Worm (Caenorhabditis elegans) whole organism, early embryonic: ENCODE data around the gene F10C2.5.

Experiments
- B0310.2 ChIP-seq: sonication (generic microtip); optimal IDR thresholded peaks from 2 replicates; lab custom pipeline; 2016; ENCODE audit warnings: mild to moderate bottlenecking, missing genetic modification characterization, missing compliant biosample characterization
- F13C5.2 ChIP-seq: sonication (generic microtip); optimal IDR thresholded peaks from 2 replicates; lab custom pipeline; 2017; ENCODE audit warnings: mild to moderate bottlenecking, missing genetic modification characterization, inconsistent platforms, missing compliant biosample characterization
- aly-1 ChIP-seq: sonication (generic microtip); optimal IDR thresholded peaks from 2 replicates; lab custom pipeline; 2016; ENCODE audit warnings: missing genetic modification characterization, missing compliant biosample characterization
- ama-1 ChIP-seq: fragments of 150-350 bp; optimal IDR thresholded peaks from 2 replicates; lab custom pipeline; 2014
- ceh-13 ChIP-seq: fragments of 200-800 bp; sonication (Bioruptor generic); optimal IDR thresholded peaks from 2 replicates; lab custom pipeline; 2018; ENCODE audit warnings: mild to moderate bottlenecking, missing genetic modification characterization, missing compliant biosample characterization
- ceh-36 ChIP-seq: sonication (generic microtip); optimal IDR thresholded peaks from 2 replicates; lab custom pipeline; 2016; ENCODE audit warnings: missing genetic modification characterization, inconsistent platforms, missing compliant biosample characterization
- ets-7 ChIP-seq: sonication (generic microtip); optimal IDR thresholded peaks from 2 replicates; lab custom pipeline; 2016; ENCODE audit warnings: missing genotype, missing genetic modification characterization, missing compliant biosample characterization
- flt-1 ChIP-seq: fragments of 200-800 bp; sonication (Bioruptor generic); IDR thresholded peaks from 2 replicates; pipeline ENCODE4 v1.3.6; 2022; ENCODE audit warnings: missing genetic modification characterization, missing compliant biosample characterization
- hmbx-1 ChIP-seq: sonication (generic microtip); optimal IDR thresholded peaks from 2 replicates; lab custom pipeline; 2016; ENCODE audit warnings: mild to moderate bottlenecking, missing genetic modification characterization, missing compliant biosample characterization
- hmg-4 ChIP-seq: fragments of 200-800 bp; sonication (Bioruptor generic); optimal IDR thresholded peaks from 2 replicates; lab custom pipeline; 2018; ENCODE audit warnings: mild to moderate bottlenecking, missing genetic modification characterization, missing compliant biosample characterization
- hnd-1 ChIP-seq: sonication (generic microtip); optimal IDR thresholded peaks from 2 replicates; lab custom pipeline; 2016; ENCODE audit warnings: missing genetic modification characterization, missing compliant biosample characterization
- pes-1 ChIP-seq: fragments of 200-800 bp; sonication (Bioruptor generic); IDR thresholded peaks from 2 replicates; pipeline ENCODE4 v1.3.6; 2022; ENCODE audit warnings: missing genetic modification reagents, missing genetic modification characterization, missing compliant biosample characterization
- scrt-1 ChIP-seq: fragments of 200-800 bp; sonication (Bioruptor generic); IDR thresholded peaks from 2 replicates; pipeline ENCODE4 v1.3.6; 2022; ENCODE audit warnings: missing genetic modification characterization, missing compliant biosample characterization
- sea-1 ChIP-seq: fragments of 200-800 bp; sonication (Bioruptor generic); conservative IDR thresholded peaks from 2 replicates; pipeline ENCODE4 v1.3.6; 2022; ENCODE audit warnings: missing genetic modification characterization, missing compliant biosample characterization
- tbx-11 ChIP-seq: fragments of 200-800 bp; sonication (Bioruptor generic); IDR thresholded peaks from 2 replicates; pipeline ENCODE4 v1.3.6; 2022; ENCODE audit warnings: missing genetic modification characterization, missing compliant biosample characterization
- tbx-37 ChIP-seq: fragments of 200-800 bp; sonication (Bioruptor generic); conservative IDR thresholded peaks from 2 replicates; pipeline ENCODE4 v1.3.6; 2022; ENCODE audit warnings: missing genetic modification reagents, missing genetic modification characterization, missing compliant biosample characterization
- tra-4 ChIP-seq: sonication (generic microtip); optimal IDR thresholded peaks from 2 replicates; lab custom pipeline; 2017; ENCODE audit warnings: missing genetic modification characterization, missing compliant biosample characterization

The F10C2.5 gene

ce11 chrV:12065369-12065768, 20.1 kb downstream of the F10C2.5 start, which contains the start of gene pqn-53:
Gene pqn-53 (minus strand): TSS chrV:12065391.
- TF ChIP-seq F13C5.2 (no peak), aly-1 (tag; lab: Kevin White, UChicago) (no peak), ama-1 (lab: Kevin White, UChicago) (no peak), ceh-13 (GFP tag; lab: Kevin White, UChicago) (no peak), hmg-4 (GFP tag; lab: Kevin White, UChicago) (no peak), ets-7 (tag; lab: Kevin White, UChicago) (no peak), tbx-37 (GFP tag; lab: Robert Waterston, UW) (no peak), sea-1 (GFP tag; lab: Robert Waterston, UW) (no peak), pes-1 (no peak), tbx-11 (no peak), hnd-1 (tag; lab: Kevin White, UChicago) (no peak), scrt-1 (no peak)

ce11 chrV:12065859-12066258, 20.6 kb downstream of the F10C2.5 start:
- TF ChIP-seq hmbx-1 (tag; lab: Kevin White, UChicago) (no peak), flt-1 (GFP tag; lab: Robert Waterston, UW) (no peak), ets-7 (tag; lab: Kevin White, UChicago) (no peak), aly-1 (tag; lab: Kevin White, UChicago) (no peak), tbx-11 (no peak), ceh-36 (no peak)

DNA sequence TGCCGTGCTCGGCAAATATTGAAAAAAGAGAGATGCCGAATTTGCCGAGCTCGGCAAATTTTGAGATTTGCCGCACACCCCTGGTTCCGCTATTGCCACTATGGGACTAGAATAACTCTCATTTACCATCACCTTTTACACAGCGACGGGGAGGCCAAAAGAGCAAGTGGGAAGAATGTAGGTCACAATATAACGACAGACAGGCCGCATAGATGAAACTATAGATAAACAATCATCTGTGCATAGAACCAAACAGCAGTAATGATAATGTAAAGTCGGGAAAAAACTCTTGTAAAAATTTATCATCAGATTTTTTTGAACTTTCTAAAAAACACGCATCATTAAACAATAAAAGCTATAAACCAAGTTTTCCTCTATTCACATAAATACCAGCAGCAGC, 23.2 kb downstream of the F10C2.5 start, which contains the start of gene kmo-2:
TSS of gene kmo-2 (minus strand) at position 101 of the 400 bp plus-strand sequence.
- no peak for TF ChIP-seq flt-1 (GFP tag; lab: Robert Waterston, UW)
- TF ChIP-seq ets-7 (tag; lab: Kevin White, UChicago) = no peak
- no peak for TF ChIP-seq ama-1 (lab: Kevin White, UChicago)
- TF ChIP-seq ceh-13 (GFP tag; lab: Kevin White, UChicago) = no peak
- no peak for TF ChIP-seq ceh-36
- no peak for TF ChIP-seq scrt-1
- TF ChIP-seq F13C5.2 = no peak
- no peak for TF ChIP-seq hmg-4 (GFP tag; lab: Kevin White, UChicago)
- TF ChIP-seq B0310.2 = no peak

DNA sequence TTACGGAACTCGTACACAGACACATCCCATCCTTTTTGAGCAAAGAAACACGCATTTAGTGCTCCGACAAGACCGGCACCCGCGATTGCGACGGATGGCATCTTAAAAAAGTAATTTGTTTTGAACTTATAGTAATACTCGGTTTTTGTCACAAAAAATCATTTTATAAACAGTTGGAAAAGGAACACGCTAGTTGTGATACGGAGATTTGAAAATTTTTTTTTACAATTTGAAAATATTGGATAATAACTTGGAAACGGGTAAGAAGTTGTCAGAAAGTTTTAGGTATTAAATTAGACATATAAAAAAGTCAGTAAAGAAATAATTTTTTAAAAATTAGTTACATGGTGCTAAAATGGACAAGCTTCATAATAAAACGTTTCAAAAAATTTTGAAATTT, 25.2 kb downstream of the F10C2.5 start, which contains the start of gene kmo-1:
TSS of gene kmo-1 (minus strand) at position 101 of the 400 bp plus-strand sequence.
- TF ChIP-seq F13C5.2 = no peak

DNA sequence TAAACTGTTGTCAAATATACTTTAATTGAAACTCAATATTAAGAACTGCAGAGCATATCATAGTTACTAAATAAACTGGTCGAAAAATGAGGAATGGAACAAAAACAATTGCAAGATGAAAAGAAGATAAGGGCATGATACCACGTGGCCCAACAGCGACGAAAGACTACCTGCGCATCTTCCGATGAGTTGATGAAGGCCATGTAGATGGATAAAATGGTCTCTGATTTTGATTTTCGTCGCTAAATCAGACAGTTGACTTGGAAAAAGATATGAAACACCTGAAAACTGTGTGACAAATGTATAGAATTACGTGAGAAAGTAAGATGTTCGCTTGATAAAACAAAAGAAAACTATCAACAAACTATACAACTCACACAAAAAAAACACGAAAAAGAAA, 26.3 kb downstream of the F10C2.5 start:
- TF ChIP-seq hmg-4 (GFP tag; lab: Kevin White, UChicago) = no peak
- no peak for TF ChIP-seq tbx-37 (GFP tag; lab: Robert Waterston, UW)
- TF ChIP-seq B0310.2 = no peak
- no peak for TF ChIP-seq F13C5.2
- TF ChIP-seq tbx-11 = no peak
- no peak for TF ChIP-seq flt-1 (GFP tag; lab: Robert Waterston, UW)
- TF ChIP-seq aly-1 (tag; lab: Kevin White, UChicago) = no peak
- TF ChIP-seq ceh-13 (GFP tag; lab: Kevin White, UChicago) = no peak
- no peak for TF ChIP-seq scrt-1
- TF ChIP-seq tra-4 (tag; lab: Kevin White, UChicago) = no peak
- no peak for TF ChIP-seq ceh-36

ce11 chrV:12074886-12075285, 29.7 kb downstream of the F10C2.5 start, which contains the start of gene R07B7.6:
Gene R07B7.6 (minus strand): TSS chrV:12074986.
- no peak for TF ChIP-seq flt-1 (GFP tag; lab: Robert Waterston, UW)
- no peak for TF ChIP-seq hnd-1 (tag; lab: Kevin White, UChicago)
- TF ChIP-seq hmbx-1 (tag; lab: Kevin White, UChicago) = no peak
- no peak for TF ChIP-seq ceh-36
- TF ChIP-seq aly-1 (tag; lab: Kevin White, UChicago) = no peak
- TF ChIP-seq sea-1 (GFP tag; lab: Robert Waterston, UW) = no peak
- no peak for TF ChIP-seq pes-1
- no peak for TF ChIP-seq ceh-13 (GFP tag; lab: Kevin White, UChicago)
- TF ChIP-seq tbx-11 = no peak
- TF ChIP-seq scrt-1 = no peak
- no peak for TF ChIP-seq tbx-37 (GFP tag; lab: Robert Waterston, UW)
- no peak for TF ChIP-seq B0310.2

ce11 chrV:12075983-12076382, 30.8 kb downstream of the F10C2.5 start:
- TF ChIP-seq sea-1 (GFP tag; lab: Robert Waterston, UW) (no peak), hmbx-1 (tag; lab: Kevin White, UChicago) (no peak), hnd-1 (tag; lab: Kevin White, UChicago) (no peak), pes-1 (no peak), scrt-1 (no peak), flt-1 (GFP tag; lab: Robert Waterston, UW) (no peak), tra-4 (tag; lab: Kevin White, UChicago) (no peak), B0310.2 (no peak), tbx-37 (GFP tag; lab: Robert Waterston, UW) (no peak), hmg-4 (GFP tag; lab: Kevin White, UChicago) (no peak), aly-1 (tag; lab: Kevin White, UChicago) (no peak), tbx-11 (no peak), ets-7 (tag; lab: Kevin White, UChicago) (no peak)

DNA sequence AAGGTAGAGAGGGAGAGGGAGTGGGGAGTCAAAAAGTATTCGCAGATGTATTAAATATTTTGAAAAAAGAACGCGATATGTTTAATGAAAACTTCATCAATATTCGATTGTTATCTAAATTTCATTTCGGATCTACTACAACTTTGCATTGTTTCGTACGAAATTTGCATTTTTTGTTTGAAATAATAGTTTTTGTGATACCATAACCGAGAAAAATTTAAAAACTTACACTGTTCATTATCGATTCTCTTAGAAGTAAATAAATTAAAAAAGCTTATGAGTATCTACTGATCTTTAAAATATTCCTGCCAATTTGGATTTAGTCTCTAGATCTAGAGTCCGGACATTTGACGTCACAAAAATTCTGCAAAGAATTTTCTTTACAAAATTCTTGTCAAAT, 35.0 kb downstream of the F10C2.5 start, which contains the start of gene R07B7.9:
TSS of gene R07B7.9 (minus strand) at position 101 of the 400 bp plus-strand sequence.
- TF ChIP-seq hmg-4 (GFP tag; lab: Kevin White, UChicago) (no peak), ama-1 (lab: Kevin White, UChicago) (no peak), B0310.2 (no peak), ceh-13 (GFP tag; lab: Kevin White, UChicago) (no peak), tbx-37 (GFP tag; lab: Robert Waterston, UW) (no peak), hnd-1 (tag; lab: Kevin White, UChicago) (no peak), ceh-36 (no peak), tra-4 (tag; lab: Kevin White, UChicago) (no peak), tbx-11 (no peak), flt-1 (GFP tag; lab: Robert Waterston, UW) (no peak)
